Fruit fly (Drosophila melanogaster) whole organism, wandering third instar larva: ENCODE results near the gene CG9961.

Source experiments
- GATAd ChIP-seq: sonication (Bioruptor generic); optimal IDR thresholded peaks from 2 replicates; lab custom pipeline; 2016; ENCODE audit warnings: missing biosample characterization, missing genetic modification characterization
- Hnf4 ChIP-seq: fragments of 200-800 bp; sonication (Bioruptor generic); optimal IDR thresholded peaks from 2 replicates; lab custom pipeline; 2016; ENCODE audit warnings: missing biosample characterization, mild to moderate bottlenecking, missing genetic modification characterization
- Mio ChIP-seq: sonication (Bioruptor generic); optimal IDR thresholded peaks from 2 replicates; lab custom pipeline; 2016; ENCODE audit warnings: missing biosample characterization, missing genetic modification characterization
- Myc ChIP-seq: fragments of >200 bp; optimal IDR thresholded peaks from 2 replicates; lab custom pipeline; 2017
- N ChIP-seq: fragments of >200 bp; optimal IDR thresholded peaks from 2 replicates; lab custom pipeline; 2018; ENCODE audit warnings: missing biosample characterization, missing external identifiers, missing genetic modification characterization
- Rel ChIP-seq, 2 experiments: fragments of 200-800 bp; sonication (Bioruptor generic) in 1 of 2; optimal IDR thresholded peaks; 2 replicates in 1 of 2; 3 replicates in 1 of 2; lab custom pipeline; 2016 to 2019; ENCODE audit warnings: mild to moderate bottlenecking in 2 of 2, missing biosample characterization in 2 of 2, missing genetic modification characterization in 2 of 2, moderate library complexity in 1 of 2
- Sp1 ChIP-seq: fragments of 200-800 bp; sonication (Bioruptor generic); optimal IDR thresholded peaks from 3 replicates; lab custom pipeline; 2019; ENCODE audit warnings: missing biosample characterization, mild to moderate bottlenecking, missing genetic modification characterization, moderate library complexity
- br ChIP-seq: fragments of 200-800 bp; sonication (Bioruptor generic); optimal IDR thresholded peaks from 2 replicates; lab custom pipeline; 2016; ENCODE audit warnings: missing biosample characterization, missing genetic modification characterization
- brk ChIP-seq: fragments of 200-800 bp; sonication (Bioruptor generic); optimal IDR thresholded peaks from 2 replicates; lab custom pipeline; 2016; ENCODE audit warnings: missing biosample characterization, mild to moderate bottlenecking, missing genetic modification characterization
- dsf ChIP-seq: sonication (Bioruptor generic); optimal IDR thresholded peaks from 2 replicates; lab custom pipeline; 2016; ENCODE audit warnings: missing biosample characterization, missing genetic modification characterization, borderline replicate concordance
- lola ChIP-seq: fragments of >200 bp; optimal IDR thresholded peaks from 2 replicates; lab custom pipeline; 2017; ENCODE audit warnings: missing biosample characterization, missing genetic modification characterization
- psq ChIP-seq: fragments of 200-800 bp; sonication (Bioruptor generic); optimal IDR thresholded peaks from 3 replicates; lab custom pipeline; 2017; ENCODE audit warnings: missing biosample characterization, mild to moderate bottlenecking, missing genetic modification characterization, moderate library complexity
- sv ChIP-seq: fragments of 200-800 bp; sonication (Bioruptor generic); optimal IDR thresholded peaks from 3 replicates; lab custom pipeline; 2016; ENCODE audit warnings: missing biosample characterization, missing genetic modification characterization
- usp ChIP-seq: fragments of >200 bp; optimal IDR thresholded peaks from 2 replicates; lab custom pipeline; 2017; ENCODE audit warnings: missing biosample characterization, missing genetic modification characterization

DNA sequence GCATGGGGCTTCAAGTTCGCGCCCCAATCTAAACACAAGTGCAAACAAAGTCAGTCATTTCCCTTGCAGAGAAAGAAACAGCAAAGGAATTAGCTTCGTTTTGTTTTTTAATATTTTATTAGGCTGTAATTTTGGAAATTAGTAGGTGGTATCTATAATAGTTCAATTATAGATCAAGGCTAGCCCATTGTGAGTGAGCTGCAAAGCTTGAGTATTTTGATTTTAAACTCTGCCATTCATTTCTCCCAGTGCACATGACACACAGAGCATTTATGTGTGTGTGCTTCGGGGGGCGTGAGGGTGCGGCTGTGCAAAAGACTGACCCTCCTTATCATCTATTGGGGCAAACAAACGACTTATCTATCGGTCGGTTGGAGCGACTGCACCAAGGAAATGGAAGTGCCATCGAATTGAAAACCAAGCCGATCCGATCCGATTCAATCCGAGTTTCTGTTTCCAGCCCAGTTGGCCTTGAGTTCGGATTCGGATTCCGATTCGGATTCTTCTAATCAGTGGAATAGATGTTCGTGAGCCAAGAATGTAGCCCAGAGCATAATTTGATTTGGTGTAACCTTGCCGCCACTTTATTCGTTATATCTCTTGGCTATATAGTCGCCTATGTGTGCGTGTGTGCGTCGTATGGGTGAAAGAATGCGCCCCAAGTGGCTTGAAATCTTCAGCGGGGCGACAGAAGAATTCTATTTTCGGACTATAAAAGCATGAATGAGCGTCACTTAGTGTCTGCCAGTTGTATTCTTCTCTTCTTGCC lies 13.2 kb downstream of the CG9961 start:
- no peak for TF ChIP-seq usp (GFP tag; lab: Kevin White, UChicago)
- TF ChIP-seq sv (GFP tag; lab: Kevin White, UChicago), result no peak
- no peak for TF ChIP-seq Hnf4 (GFP tag; lab: Kevin White, UChicago)
- no peak for TF ChIP-seq Rel (GFP tag; optimal IDR thresholded peaks at IDR 0.05; lab: Kevin White, UChicago)
- no peak for TF ChIP-seq Rel (tag; optimal IDR thresholded peaks at IDR 0.05; lab: Kevin White, UChicago)
- TF ChIP-seq GATAd (GFP tag; lab: Kevin White, UChicago), result no peak
- TF ChIP-seq psq (GFP tag; lab: Kevin White, UChicago), result no peak
- no peak for TF ChIP-seq lola (GFP tag; lab: Kevin White, UChicago)
- TF ChIP-seq brk (GFP tag; lab: Kevin White, UChicago), result no peak
- TF ChIP-seq Sp1 (GFP tag; lab: Kevin White, UChicago), result no peak
- TF ChIP-seq dsf, result no peak
- TF ChIP-seq N (GFP tag; lab: Kevin White, UChicago), result no peak
- TF ChIP-seq br, result no peak
- no peak for TF ChIP-seq Mio
- no peak for TF ChIP-seq Myc (lab: Kevin White, UChicago)
